Fruit fly (Drosophila melanogaster): ENCODE data around the gene CG33658.

CG33658 gene

DNA sequence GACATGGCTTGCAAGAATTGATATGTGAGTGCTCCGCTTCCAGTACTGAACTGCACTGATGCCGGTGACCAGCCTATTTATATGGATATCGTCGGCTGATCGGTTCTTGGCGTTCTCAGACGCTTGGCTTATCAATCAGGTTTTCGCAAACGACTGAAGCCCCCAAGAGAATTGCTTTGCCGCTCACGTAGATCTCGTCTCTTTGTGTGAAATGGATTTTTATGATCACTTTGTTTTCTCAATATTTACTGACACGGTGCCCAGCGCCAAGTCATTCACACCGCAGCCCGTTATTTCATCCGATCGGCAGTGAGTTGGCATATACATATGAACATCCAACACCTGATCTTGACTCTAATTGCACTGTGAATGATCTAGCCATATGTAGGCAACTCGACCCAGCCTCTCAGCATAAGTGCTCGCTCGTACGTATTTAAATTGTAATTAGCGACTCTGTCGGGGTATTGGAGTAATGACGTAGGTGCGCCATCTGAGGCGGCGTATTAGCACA is 19.4 kb upstream of the CG33658 start, which contains the start of gene CG13639:
TSS of gene CG13639 (minus strand) at position 51 of the 511 bp plus-strand sequence.
- no peak for TF ChIP-seq noc (tag; optimal IDR thresholded peaks at IDR 0.05)

DNA sequence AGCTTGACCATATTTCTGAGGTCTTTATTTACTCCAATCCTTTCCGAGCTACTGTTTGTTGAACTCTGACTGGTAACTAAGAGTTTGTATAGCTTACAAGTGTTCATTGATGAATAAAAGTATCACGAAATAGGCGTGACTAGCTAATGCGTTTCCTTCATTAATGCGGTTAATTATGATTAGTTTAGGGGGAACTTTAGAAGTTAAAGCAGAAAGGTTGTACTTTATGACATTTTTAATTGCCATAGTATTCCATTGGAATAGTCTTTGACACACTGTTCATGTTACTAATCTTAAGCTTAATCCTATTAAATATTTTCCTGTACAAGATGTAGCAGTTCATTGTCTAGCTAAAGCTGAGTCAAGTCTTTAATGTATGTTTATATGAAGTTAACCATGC is 18.7 kb upstream of the CG33658 start, which contains the start of gene ppk22:
TSS of gene ppk22 (minus strand) at position 101 of the 400 bp plus-strand sequence.
- TF ChIP-seq noc (tag; optimal IDR thresholded peaks at IDR 0.05) = no peak

DNA sequence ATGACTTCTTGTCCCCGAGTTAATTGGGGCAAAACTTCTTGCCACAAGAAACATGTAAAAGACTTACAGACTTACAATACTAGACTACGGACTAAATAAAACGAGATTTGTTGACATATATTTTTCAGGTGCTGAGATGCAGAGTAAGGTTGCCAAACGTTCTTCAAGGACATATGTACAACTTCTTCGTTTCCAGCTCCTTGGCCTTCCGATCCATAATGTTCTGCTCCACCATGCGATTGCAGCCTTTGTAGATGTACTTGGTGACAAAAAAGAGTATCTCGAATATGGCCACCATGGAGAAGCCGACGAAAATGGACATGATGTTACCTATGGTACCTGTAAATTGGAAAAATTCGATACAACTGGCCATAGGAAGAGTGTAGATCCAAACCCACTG is 16.5 kb upstream of the CG33658 start, which contains the start of gene CAH4:
TSS of gene CAH4 (minus strand) at position 101 of the 400 bp plus-strand sequence.
- TF ChIP-seq noc (tag; optimal IDR thresholded peaks at IDR 0.05) = no peak

DNA sequence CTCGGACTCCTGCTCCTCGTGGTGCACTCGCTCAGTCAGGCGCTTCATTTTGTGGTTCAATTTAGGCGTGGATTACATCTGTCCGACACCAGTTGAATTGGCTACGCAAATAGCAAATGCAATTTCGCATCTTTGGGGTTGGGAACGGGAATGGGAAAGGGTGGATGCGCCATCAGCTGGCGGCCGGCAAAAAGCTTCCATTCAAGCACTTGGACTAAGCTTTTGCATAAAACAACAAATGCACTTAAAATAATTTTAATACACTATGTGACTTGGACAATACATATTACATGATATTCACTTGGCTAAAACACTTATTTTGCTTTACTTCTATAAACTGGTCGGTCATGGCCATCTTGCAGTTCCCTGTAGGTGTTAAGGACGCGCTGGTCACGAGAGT is 15.2 kb upstream of the CG33658 start, which contains the start of gene HDAC11:
TSS of gene HDAC11 (minus strand) at position 101 of the 400 bp plus-strand sequence.
- no peak for TF ChIP-seq noc (tag; optimal IDR thresholded peaks at IDR 0.05)

DNA sequence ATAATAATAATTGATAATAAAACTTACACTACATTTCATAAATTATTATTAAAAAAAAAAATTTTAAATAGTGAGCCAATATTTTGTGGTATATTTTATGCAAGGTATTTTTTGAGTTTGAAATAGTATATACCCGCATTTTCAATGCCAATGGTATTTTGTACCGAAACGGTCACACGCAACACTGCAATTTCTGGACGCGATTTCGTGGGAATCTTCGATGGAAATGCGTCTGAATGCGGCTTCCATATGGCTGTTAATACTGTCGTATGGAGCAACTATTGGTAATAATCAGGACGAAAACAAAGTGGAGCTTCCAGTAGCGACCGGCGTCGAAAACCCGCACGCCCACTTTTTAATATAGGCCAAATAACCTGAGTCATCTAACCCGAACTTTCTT is 10.5 kb upstream of the CG33658 start, which contains the start of gene Nct:
TSS of gene Nct (plus strand) at position 173 of the 400 bp plus-strand sequence.
- no peak for TF ChIP-seq noc (tag; optimal IDR thresholded peaks at IDR 0.05)

DNA sequence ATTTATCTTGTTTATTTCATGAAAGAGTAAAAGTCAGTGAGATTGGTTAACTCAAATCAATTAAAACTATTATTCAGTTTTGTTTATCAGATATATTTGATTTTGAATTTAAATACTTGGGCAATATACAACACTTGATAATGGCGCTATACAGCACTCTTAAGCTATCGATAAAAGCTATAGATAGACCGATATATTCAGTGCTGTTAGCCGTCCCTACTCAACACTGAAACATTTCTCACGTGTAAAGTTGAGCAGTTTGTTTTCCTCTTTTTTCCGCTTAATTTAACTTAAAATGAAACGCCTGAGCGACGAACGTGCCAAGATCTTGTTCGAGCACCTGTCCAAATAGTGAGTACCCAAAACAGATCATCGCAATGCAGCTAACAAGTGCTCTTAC is 9.5 kb upstream of the CG33658 start, which contains the start of gene CG7006:
TSS of gene CG7006 (plus strand) at position 208 of the 400 bp plus-strand sequence.
- TF ChIP-seq noc (tag; optimal IDR thresholded peaks at IDR 0.05) = no peak

DNA sequence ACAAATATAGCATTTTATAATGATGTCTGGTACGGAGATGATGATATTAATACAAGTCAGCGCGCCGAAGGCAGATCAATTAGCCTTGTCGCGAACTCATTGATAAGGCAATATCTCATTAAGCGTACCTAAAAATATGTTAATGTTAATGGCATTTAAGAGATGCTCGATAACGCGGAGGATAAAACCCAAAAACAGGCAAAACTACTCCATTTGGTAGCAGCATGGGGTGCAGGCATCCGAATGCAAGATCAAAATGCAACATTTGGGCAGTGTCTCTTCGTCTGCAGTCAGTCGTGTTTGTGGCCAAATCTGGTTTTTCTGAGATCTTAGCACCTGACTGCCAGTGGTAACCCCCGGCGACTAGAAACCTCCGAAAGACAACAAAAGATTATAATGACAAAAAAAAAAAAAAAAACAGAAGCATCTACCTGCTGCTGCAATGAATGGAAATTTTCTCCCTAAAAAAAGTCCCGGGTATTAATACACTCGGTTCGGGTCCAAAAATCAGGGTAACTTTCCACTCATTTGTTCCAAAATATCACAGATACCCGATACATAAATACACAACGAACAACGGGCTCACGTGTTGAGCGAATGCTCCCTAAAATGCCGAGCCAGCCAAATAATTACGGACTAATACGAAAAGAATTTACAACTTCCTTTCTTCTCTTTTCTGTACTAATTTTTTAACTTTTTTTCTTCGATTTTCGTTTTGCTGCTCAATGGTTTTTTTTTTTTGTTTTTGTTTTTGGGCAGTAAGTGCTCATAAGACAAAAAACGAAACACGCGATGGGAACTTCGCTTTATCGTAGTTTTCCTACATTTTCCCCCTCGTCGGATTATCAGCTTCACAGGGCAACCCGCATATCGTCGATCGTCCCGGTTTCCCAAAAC is 5.2 kb upstream of the CG33658 start:
- no peak for TF ChIP-seq noc (tag; optimal IDR thresholded peaks at IDR 0.05)

DNA sequence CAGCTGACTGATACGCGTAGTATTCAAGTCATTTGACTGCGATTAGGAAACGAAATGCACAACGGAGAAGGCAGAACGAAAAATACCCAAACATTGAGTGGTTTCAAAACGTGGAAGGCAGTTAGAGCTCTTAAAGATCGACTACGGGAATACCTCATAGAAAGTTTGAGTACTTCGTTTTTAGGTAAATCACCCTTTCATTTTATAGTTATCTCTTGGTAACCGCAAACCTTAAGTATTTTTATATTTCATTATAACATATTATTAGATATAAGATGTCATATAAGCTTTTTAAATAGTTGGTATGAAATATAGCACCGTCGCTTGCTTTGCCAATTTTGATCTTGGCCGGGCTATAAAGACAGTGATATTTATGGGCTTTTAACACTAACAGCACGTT is 4.2 kb upstream of the CG33658 start:
- TF ChIP-seq noc (tag; optimal IDR thresholded peaks at IDR 0.05) = peak; percentile 56

DNA sequence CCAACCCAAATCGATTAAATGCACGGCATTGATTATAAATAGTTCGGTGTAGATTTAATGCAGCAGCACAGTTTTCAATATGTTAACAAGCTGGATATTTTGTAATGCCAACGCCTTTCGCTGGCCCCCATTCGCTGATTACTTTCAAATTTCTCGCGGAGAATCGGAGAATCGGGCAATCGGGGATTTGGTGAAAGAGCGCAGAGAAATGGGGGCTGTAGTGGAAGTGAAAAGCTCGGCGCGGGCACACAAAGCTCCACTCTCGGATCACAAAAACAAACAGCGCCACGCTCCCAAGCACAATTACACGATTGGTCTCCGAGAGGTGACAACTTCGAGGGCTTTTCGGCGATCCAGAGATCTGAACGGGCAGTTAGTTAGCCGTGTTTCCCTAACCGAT is 672 bp upstream of the CG33658 start, which contains the start of gene Esp:
TSS of gene Esp (plus strand) at position 301 of the 400 bp plus-strand sequence.
- no peak for TF ChIP-seq noc (tag; optimal IDR thresholded peaks at IDR 0.05)

DNA sequence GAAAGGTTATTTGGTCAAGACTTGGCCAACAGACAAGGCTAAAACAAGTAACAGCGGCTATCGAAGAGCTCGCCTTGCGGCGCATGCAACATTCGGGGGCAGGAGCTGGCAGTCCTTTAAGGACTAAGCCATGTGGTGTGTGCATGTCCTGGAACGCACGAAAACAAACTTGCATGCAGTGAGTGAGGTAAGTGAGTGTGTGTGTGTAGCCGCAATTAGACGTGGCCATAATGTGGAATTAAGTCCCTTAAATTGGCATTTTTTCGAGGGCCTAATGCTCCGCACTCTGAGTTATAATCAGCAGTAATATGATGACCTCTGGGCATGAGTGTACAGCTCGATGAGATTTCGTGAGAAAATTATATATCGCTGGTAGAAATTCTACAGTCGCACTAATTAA is 7.3 kb downstream of the CG33658 start, which contains the start of gene sosie:
TSS of gene sosie (plus strand) at position 301 of the 400 bp plus-strand sequence.
- TF ChIP-seq noc (tag; optimal IDR thresholded peaks at IDR 0.05) = no peak

DNA sequence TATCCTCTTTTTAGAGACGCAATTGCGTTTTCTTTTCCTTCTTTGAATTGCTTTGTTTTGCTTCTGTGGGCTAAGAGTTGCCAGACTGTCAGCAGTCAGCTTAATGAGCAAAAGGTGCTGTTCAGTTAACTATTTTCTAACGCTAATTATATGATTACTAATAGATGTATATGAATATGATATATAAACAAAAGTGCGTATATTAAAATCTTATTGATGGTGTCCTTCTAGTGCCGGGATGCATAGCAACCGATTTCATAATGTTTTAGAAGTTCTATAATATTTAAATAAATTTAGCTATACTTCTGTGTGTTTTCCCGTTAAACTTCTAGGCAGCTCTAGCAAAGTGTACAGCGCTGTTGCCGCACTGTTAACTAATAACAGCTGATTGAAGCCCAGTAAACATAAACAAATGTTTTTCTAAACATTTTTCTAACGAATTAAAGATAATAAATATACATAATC is 11.0 kb downstream of the CG33658 start, which contains the start of the genes Kaz and CG43273:
TSS of gene Kaz (minus strand) at position 73 of the 465 bp plus-strand sequence.
TSS of gene CG43273 (plus strand) at position 415 of the 465 bp plus-strand sequence.
- no peak for TF ChIP-seq noc (tag; optimal IDR thresholded peaks at IDR 0.05)

DNA sequence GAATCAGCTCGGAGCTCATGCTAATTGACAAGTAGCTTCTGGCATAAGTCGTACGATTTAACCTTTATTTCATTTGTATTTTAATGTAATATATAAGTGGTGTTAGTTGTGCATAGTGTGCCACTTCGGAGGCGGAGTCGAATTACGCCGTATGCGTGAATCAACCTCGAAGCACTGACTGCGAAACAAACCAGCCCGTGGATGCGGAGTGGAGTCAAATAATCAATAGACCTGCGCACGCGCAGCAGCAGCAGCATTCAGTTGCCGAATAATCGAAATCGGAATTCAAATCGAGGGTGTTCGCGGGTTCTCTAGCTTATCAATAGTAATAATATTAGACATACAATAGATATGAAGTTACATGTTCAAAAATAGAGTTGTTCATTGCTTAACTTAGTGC is 12.7 kb downstream of the CG33658 start, which contains the start of gene RabX4:
TSS of gene RabX4 (minus strand) at position 176 of the 400 bp plus-strand sequence.
- no peak for TF ChIP-seq noc (tag; optimal IDR thresholded peaks at IDR 0.05)

DNA sequence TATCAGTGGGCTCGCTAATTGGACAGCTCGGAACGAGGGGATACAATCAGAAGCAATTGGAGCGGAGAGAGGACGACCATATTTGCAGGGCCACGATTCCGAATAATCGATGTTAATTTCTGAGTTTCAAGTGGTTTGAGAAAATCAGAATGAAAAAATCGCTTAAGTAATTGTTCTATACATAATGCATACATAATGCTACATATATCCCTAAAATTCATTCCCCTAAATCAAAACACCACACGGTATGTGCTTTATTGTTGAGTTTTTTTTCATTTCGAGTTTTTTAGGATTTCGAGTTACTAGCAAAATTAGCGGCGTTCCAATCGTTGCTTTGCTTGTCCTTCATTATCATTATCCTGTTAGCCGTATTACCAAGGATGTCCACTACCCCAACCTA is 15.4 kb downstream of the CG33658 start, which contains the start of gene niki:
TSS of gene niki (minus strand) at position 101 of the 400 bp plus-strand sequence.
- no peak for TF ChIP-seq noc (tag; optimal IDR thresholded peaks at IDR 0.05)

DNA sequence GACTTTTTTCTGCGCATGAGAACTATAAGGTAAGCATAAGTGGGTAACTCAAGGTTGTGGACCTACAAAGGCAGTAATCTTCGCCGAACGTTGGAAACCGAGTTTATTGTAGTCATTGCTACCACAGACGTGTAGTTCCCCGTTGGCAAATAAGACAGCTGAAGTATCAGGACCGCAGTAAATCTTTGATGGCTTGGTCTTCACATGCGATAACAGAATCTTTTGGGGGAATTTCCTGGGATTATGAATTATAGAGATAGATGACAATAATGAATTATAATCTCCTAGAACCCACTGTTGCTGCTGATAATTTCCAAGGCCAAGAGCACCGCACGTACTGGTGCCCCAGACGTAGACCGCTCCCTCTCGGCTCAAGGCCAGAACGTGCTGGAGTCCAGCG is 17.9 kb downstream of the CG33658 start:
- no peak for TF ChIP-seq noc (tag; optimal IDR thresholded peaks at IDR 0.05)

DNA sequence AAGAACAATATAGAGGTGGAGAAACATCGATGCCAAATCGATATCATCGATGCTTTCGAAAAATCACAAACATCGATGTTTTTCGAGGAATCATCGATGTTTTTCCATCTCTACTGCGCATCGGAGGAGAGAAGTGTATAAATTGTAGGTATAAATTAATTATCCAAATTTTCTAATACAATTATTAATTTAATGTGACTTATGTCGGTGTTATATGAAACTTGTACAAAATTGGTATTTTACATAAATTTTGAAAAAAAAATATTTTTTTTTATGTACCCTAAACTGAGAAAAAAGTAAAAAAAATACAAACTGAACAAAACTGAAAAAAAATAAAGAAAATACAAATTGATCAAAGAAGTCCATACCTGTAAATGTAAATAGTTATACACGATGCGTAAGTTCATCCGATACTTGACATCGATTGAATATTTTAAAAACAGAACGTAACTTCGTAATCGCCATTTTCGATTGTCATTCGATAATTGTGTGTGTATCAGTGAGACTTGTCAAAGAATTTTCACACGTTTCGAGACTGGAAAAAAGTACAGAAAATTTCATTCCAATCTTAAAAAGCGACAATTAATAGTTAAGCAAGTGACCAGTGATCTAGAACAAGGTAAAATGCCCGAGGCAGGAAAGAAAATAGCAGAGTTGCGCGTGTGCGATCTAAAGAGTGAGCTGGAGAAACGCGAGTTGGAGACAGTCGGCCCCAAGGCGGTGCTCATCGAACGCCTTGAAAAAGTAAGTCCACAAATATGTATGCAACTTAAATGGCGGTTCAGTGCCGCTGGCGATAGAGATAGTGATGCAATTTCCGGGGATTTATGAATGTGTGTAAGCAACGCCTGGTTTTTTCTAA is 23.7 kb downstream of the CG33658 start, which contains the start of the genes CG5808 and Saf-B:
TSS of gene CG5808 (minus strand) at position 15 of the 862 bp plus-strand sequence.
TSS of gene Saf-B (plus strand) at position 472 of the 862 bp plus-strand sequence.
- TF ChIP-seq noc (tag; optimal IDR thresholded peaks at IDR 0.05) = no peak
